Worm (Caenorhabditis elegans) whole organism, early embryonic: Measurements from ENCODE around the gene Y73F8A.22.

ENCODE experiments used
- hnd-1 ChIP-seq: sonication (generic microtip); optimal IDR thresholded peaks from 2 replicates; lab custom pipeline; 2016; ENCODE audit warnings: missing genetic modification characterization, missing compliant biosample characterization
- pes-1 ChIP-seq: fragments of 200-800 bp; sonication (Bioruptor generic); IDR thresholded peaks from 2 replicates; pipeline ENCODE4 v1.3.6; 2022; ENCODE audit warnings: missing genetic modification reagents, missing genetic modification characterization, missing compliant biosample characterization

DNA sequence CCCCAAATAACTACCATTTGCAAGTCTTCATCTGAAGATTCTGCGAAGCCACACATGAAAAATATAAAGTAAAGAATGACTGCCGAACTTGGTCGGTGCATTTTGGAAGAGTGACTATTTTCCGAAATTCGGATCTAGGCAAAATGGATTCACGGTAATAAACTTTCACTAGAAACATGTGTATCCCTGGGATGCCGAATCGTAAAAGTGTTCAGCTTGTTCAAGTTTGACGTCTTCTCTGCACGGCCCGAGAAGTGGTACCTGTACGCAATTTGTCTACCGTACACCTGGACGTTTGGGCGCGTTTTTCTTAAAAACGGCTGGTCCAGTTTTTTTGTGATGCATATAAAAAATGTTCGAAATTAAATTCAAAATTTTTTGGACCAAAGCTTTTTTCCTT is 3.3 kb upstream of the Y73F8A.22 start, which contains the start of gene Y73F8A.23:
- TF ChIP-seq pes-1, result no peak
- no peak for TF ChIP-seq hnd-1
